Fruit fly (Drosophila melanogaster): ENCODE measurements around the gene danr.

DNA sequence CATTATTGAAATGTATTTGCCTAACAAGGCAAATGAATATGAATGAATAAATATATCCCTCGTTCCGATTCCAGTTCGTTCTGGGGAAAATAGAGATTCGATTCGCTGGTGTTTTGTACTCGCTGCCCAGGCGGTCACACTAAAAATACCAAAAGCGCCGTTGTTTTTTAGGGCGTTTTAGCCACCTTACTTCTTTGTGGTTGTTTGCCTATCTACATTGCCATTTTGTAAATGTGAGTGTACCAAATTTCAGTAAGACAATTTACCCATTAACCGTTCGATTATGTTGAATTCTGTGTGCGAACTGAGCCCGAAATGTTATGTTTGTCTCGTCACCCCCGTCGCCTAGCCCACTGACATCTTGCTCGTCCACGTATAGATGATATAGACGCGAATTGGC is 40.4 kb upstream of the danr start, which contains the start of the genes CG33095 and CG33096:
- TF ChIP-seq CG31441 (GFP tag; IDR thresholded peaks at IDR 0.05) (no peak), tup (GFP tag; optimal IDR thresholded peaks at IDR 0.05) (no peak), hbn (GFP tag; IDR thresholded peaks at IDR 0.05; ENCODE audit: partially characterized antibody) (no peak), sug (tag; optimal IDR thresholded peaks at IDR 0.05) (no peak), Spps (tag; optimal IDR thresholded peaks at IDR 0.05) (no peak), H2.0 (GFP tag; IDR thresholded peaks at IDR 0.05) (no peak), maf-S (GFP tag; optimal IDR thresholded peaks at IDR 0.05) (no peak), eve (GFP tag; optimal IDR thresholded peaks at IDR 0.05) (no peak), Lpt (GFP tag; optimal IDR thresholded peaks at IDR 0.05) (no peak), Dfd (GFP tag; optimal IDR thresholded peaks at IDR 0.05) (no peak)
